Fruit fly (Drosophila melanogaster) whole organism, embryonic: ENCODE results near the gene Sc2.

ENCODE experiments used
- Atf6 ChIP-seq: fragments of 200-800 bp; sonication (Bioruptor generic); IDR thresholded peaks from 2 replicates; pipeline ENCODE4 v1.3.6; 2022; ENCODE audit warnings: missing biosample characterization, missing genetic modification characterization
- BEAF-32 ChIP-seq: fragments of 200-800 bp; sonication (Bioruptor generic); optimal IDR thresholded peaks from 3 replicates; lab custom pipeline; 2017; ENCODE audit warnings: missing biosample characterization, missing genetic modification characterization, mild to moderate bottlenecking, moderate library complexity, missing genetic modification reagents
- Blimp-1 ChIP-seq: fragments of 200-800 bp; sonication (Bioruptor generic); optimal IDR thresholded peaks from 3 replicates; lab custom pipeline; 2018; ENCODE audit warnings: missing biosample characterization, missing genetic modification characterization, mild to moderate bottlenecking, moderate library complexity, missing genetic modification reagents
- CG12155 ChIP-seq: fragments of 200-800 bp; sonication (Bioruptor generic); optimal IDR thresholded peaks from 3 replicates; lab custom pipeline; 2016; ENCODE audit warnings: missing biosample characterization, missing genetic modification characterization
- CG12391 ChIP-seq: fragments of 200-800 bp; sonication (Bioruptor generic); optimal IDR thresholded peaks from 3 replicates; lab custom pipeline; 2018; ENCODE audit warnings: missing biosample characterization, mild to moderate bottlenecking, missing genetic modification characterization, moderate library complexity
- CG13287 ChIP-seq: fragments of 200-800 bp; sonication (Bioruptor generic); IDR thresholded peaks from 2 replicates; pipeline ENCODE4 v1.3.6; 2022; ENCODE audit warnings: missing biosample characterization, missing genetic modification characterization; ENCODE audit not compliant: partially characterized antibody
- CG15073 ChIP-seq: fragments of 200-800 bp; sonication (Bioruptor generic); optimal IDR thresholded peaks from 2 replicates; lab custom pipeline; 2016; ENCODE audit warnings: missing biosample characterization, missing genetic modification characterization
- CG15269 ChIP-seq: fragments of 200-800 bp; sonication (Bioruptor generic); optimal IDR thresholded peaks from 2 replicates; lab custom pipeline; 2018; ENCODE audit warnings: missing biosample characterization, mild to moderate bottlenecking, missing genetic modification characterization, moderate library complexity
- CG15479 ChIP-seq: fragments of 200-800 bp; sonication (Bioruptor generic); optimal IDR thresholded peaks from 3 replicates; lab custom pipeline; 2019; ENCODE audit warnings: missing biosample characterization, mild to moderate bottlenecking, missing genetic modification characterization, moderate library complexity
- CG15696 ChIP-seq: fragments of 200-800 bp; sonication (Bioruptor generic); optimal IDR thresholded peaks from 2 replicates; lab custom pipeline; 2019; ENCODE audit warnings: missing biosample characterization, mild to moderate bottlenecking, missing genetic modification characterization, moderate library complexity
- CG1647 ChIP-seq: fragments of 200-800 bp; sonication (Bioruptor generic); optimal IDR thresholded peaks from 3 replicates; lab custom pipeline; 2016; ENCODE audit warnings: missing biosample characterization, missing genetic modification characterization
- CG16779 ChIP-seq: fragments of 200-800 bp; sonication (Bioruptor generic); IDR thresholded peaks from 2 replicates; pipeline ENCODE4 v1.3.6; 2022; ENCODE audit warnings: missing biosample characterization, missing genetic modification characterization
- CG17361 ChIP-seq: fragments of 200-800 bp; sonication (Bioruptor generic); IDR thresholded peaks from 3 replicates; pipeline ENCODE4 v1.3.6; 2022; ENCODE audit warnings: missing biosample characterization, missing genetic modification characterization
- CG18011 ChIP-seq: fragments of 200-800 bp; sonication (Bioruptor generic); optimal IDR thresholded peaks from 2 replicates; lab custom pipeline; 2017; ENCODE audit warnings: missing biosample characterization, missing genetic modification characterization, mild to moderate bottlenecking, moderate library complexity, missing genotype
- CG2199 ChIP-seq: fragments of 200-800 bp; sonication (Bioruptor generic); IDR thresholded peaks from 3 replicates; pipeline ENCODE4 v1.3.6; 2022; ENCODE audit warnings: missing biosample characterization, missing genetic modification characterization
- CG31224 ChIP-seq: fragments of 200-800 bp; sonication (Bioruptor generic); IDR thresholded peaks from 2 replicates; pipeline ENCODE4 v1.3.6; 2022; ENCODE audit warnings: missing biosample characterization, missing genetic modification characterization
- CG3407 ChIP-seq: fragments of 200-800 bp; sonication (Bioruptor generic); optimal IDR thresholded peaks from 2 replicates; lab custom pipeline; 2018; ENCODE audit warnings: missing biosample characterization, mild to moderate bottlenecking, missing genetic modification characterization
- CG34376 ChIP-seq: fragments of 200-800 bp; sonication (Bioruptor generic); optimal IDR thresholded peaks from 2 replicates; lab custom pipeline; 2018; ENCODE audit warnings: missing biosample characterization, mild to moderate bottlenecking, missing genetic modification characterization
- CG4854 ChIP-seq: fragments of 200-800 bp; sonication (Bioruptor generic); optimal IDR thresholded peaks from 2 replicates; lab custom pipeline; 2016; ENCODE audit warnings: missing biosample characterization, missing genetic modification characterization, inconsistent platforms
- CG6791 ChIP-seq: fragments of 200-800 bp; sonication (Bioruptor generic); IDR thresholded peaks from 3 replicates; pipeline ENCODE4 v1.3.6; 2022; ENCODE audit warnings: missing biosample characterization, missing genetic modification characterization; ENCODE audit not compliant: partially characterized antibody
- CG8478 ChIP-seq: fragments of >200 bp; optimal IDR thresholded peaks from 2 replicates; lab custom pipeline; 2018
- CG9215 ChIP-seq: fragments of 200-800 bp; sonication (Bioruptor generic); IDR thresholded peaks from 2 replicates; pipeline ENCODE4 v1.3.6; 2022; ENCODE audit warnings: missing biosample characterization, missing genetic modification characterization
- CG9437 ChIP-seq: fragments of 200-800 bp; sonication (Bioruptor generic); optimal IDR thresholded peaks from 2 replicates; lab custom pipeline; 2018; ENCODE audit warnings: missing biosample characterization, mild to moderate bottlenecking, missing genetic modification characterization
- CoRest ChIP-seq: fragments of 200-800 bp; sonication (Bioruptor generic); optimal IDR thresholded peaks from 3 replicates; lab custom pipeline; 2018; ENCODE audit warnings: missing biosample characterization, mild to moderate bottlenecking, missing genetic modification characterization, moderate library complexity
- CrebB ChIP-seq: fragments of 200-800 bp; sonication (Bioruptor generic); optimal IDR thresholded peaks from 3 replicates; lab custom pipeline; 2018; ENCODE audit warnings: missing biosample characterization, mild to moderate bottlenecking, missing genetic modification characterization
- Dbx ChIP-seq: fragments of 200-800 bp; sonication (Bioruptor generic); IDR thresholded peaks from 3 replicates; pipeline ENCODE4 v1.3.6; 2022; ENCODE audit warnings: missing biosample characterization, missing genetic modification characterization
- Dek ChIP-seq: fragments of 200-800 bp; sonication (Bioruptor generic); optimal IDR thresholded peaks from 3 replicates; lab custom pipeline; 2019; ENCODE audit warnings: missing biosample characterization, mild to moderate bottlenecking, missing genetic modification characterization, moderate library complexity
- Dp ChIP-seq: fragments of 200-800 bp; sonication (Bioruptor generic); optimal IDR thresholded peaks from 2 replicates; lab custom pipeline; 2018; ENCODE audit warnings: missing biosample characterization, mild to moderate bottlenecking, missing genetic modification characterization, moderate library complexity
- HmgZ ChIP-seq: fragments of 200-800 bp; sonication (Bioruptor generic); optimal IDR thresholded peaks from 2 replicates; lab custom pipeline; 2018; ENCODE audit warnings: missing biosample characterization, mild to moderate bottlenecking, missing genetic modification characterization
- Ssrp ChIP-seq: fragments of 200-800 bp; sonication (Bioruptor generic); optimal IDR thresholded peaks from 2 replicates; lab custom pipeline; 2018; ENCODE audit warnings: missing biosample characterization, mild to moderate bottlenecking, missing genetic modification characterization, moderate library complexity
- caup ChIP-seq: fragments of 200-800 bp; sonication (Bioruptor generic); optimal IDR thresholded peaks from 3 replicates; lab custom pipeline; 2017; ENCODE audit warnings: missing biosample characterization, mild to moderate bottlenecking, missing genetic modification characterization, moderate library complexity; ENCODE audit not compliant: severe bottlenecking
- gfzf ChIP-seq: fragments of 200-800 bp; sonication (Bioruptor generic); optimal IDR thresholded peaks from 2 replicates; lab custom pipeline; 2016; ENCODE audit warnings: missing biosample characterization, mild to moderate bottlenecking, missing genetic modification characterization, moderate library complexity
- gsb ChIP-seq: fragments of 200-800 bp; sonication (Bioruptor generic); IDR thresholded peaks from 2 replicates; pipeline ENCODE4 v1.3.6; 2022; ENCODE audit warnings: missing biosample characterization, missing genetic modification characterization
- ham ChIP-seq: fragments of 200-800 bp; sonication (Bioruptor generic); IDR thresholded peaks from 2 replicates; pipeline ENCODE4 v1.3.6; 2022; ENCODE audit warnings: missing biosample characterization, missing genetic modification characterization
- hth ChIP-seq: fragments of >200 bp; optimal IDR thresholded peaks from 2 replicates; lab custom pipeline; 2017; ENCODE audit warnings: inconsistent platforms
- lab ChIP-seq: fragments of 200-800 bp; sonication (Bioruptor generic); optimal IDR thresholded peaks from 3 replicates; lab custom pipeline; 2017; ENCODE audit warnings: missing biosample characterization, missing genetic modification characterization, mild to moderate bottlenecking, moderate library complexity, missing genetic modification reagents
- lmd ChIP-seq: fragments of 200-800 bp; sonication (Bioruptor generic); IDR thresholded peaks from 2 replicates; pipeline ENCODE4 v1.3.6; 2022; ENCODE audit warnings: missing biosample characterization, missing genetic modification characterization
- lola ChIP-seq, 3 experiments: fragments of >200 bp in 2 of 3; fragments of 200-800 bp in 1 of 3; sonication (Bioruptor generic) in 1 of 3; optimal IDR thresholded peaks; 2 replicates each; lab custom pipeline; 2017 to 2019; ENCODE audit warnings: missing biosample characterization in 3 of 3, missing genetic modification characterization in 3 of 3, mild to moderate bottlenecking in 1 of 3, moderate library complexity in 1 of 3
- nau ChIP-seq: fragments of 200-800 bp; sonication (Bioruptor generic); optimal IDR thresholded peaks from 3 replicates; lab custom pipeline; 2017; ENCODE audit warnings: missing biosample characterization, mild to moderate bottlenecking, missing genetic modification characterization, missing genetic modification reagents
- oc ChIP-seq: fragments of 200-800 bp; sonication (Bioruptor generic); optimal IDR thresholded peaks from 2 replicates; lab custom pipeline; 2018; ENCODE audit warnings: missing biosample characterization, mild to moderate bottlenecking, missing genetic modification characterization, moderate library complexity
- peb ChIP-seq: fragments of 200-800 bp; sonication (Bioruptor generic); IDR thresholded peaks from 2 replicates; pipeline ENCODE4 v1.3.6; 2022; ENCODE audit warnings: missing biosample characterization, missing genetic modification characterization
- pnt ChIP-seq: fragments of 200-800 bp; sonication (Bioruptor generic); optimal IDR thresholded peaks from 3 replicates; lab custom pipeline; 2016; ENCODE audit warnings: missing biosample characterization, missing genetic modification characterization
- pzg ChIP-seq: fragments of 200-800 bp; sonication (Bioruptor generic); optimal IDR thresholded peaks from 3 replicates; lab custom pipeline; 2018; ENCODE audit warnings: missing biosample characterization, mild to moderate bottlenecking, missing genetic modification characterization, moderate library complexity
- sens-2 ChIP-seq: fragments of 200-800 bp; sonication (Bioruptor generic); IDR thresholded peaks from 2 replicates; pipeline ENCODE4 v1.3.6; 2022; ENCODE audit warnings: missing biosample characterization, missing genetic modification characterization
- tio ChIP-seq: fragments of 200-800 bp; sonication (Bioruptor generic); optimal IDR thresholded peaks from 2 replicates; lab custom pipeline; 2017; ENCODE audit warnings: missing biosample characterization, missing genetic modification characterization, inconsistent platforms
- twi ChIP-seq: fragments of 200-800 bp; optimal IDR thresholded peaks from 2 replicates; lab custom pipeline; 2019; ENCODE audit warnings: missing biosample characterization, mild to moderate bottlenecking, missing genetic modification characterization, moderate library complexity
- usp ChIP-seq: fragments of >200 bp; optimal IDR thresholded peaks from 2 replicates; lab custom pipeline; 2017; ENCODE audit warnings: missing biosample characterization, missing genetic modification characterization
- wdn ChIP-seq: fragments of 200-800 bp; sonication (Bioruptor generic); IDR thresholded peaks from 2 replicates; pipeline ENCODE4 v1.3.6; 2022; ENCODE audit warnings: missing biosample characterization, missing genetic modification characterization
- z ChIP-seq: fragments of 200-800 bp; sonication (Bioruptor generic); IDR thresholded peaks from 3 replicates; pipeline ENCODE4 v1.3.6; 2022; ENCODE audit warnings: missing biosample characterization, missing genetic modification characterization
- zen ChIP-seq: fragments of 200-800 bp; sonication (Bioruptor generic); optimal IDR thresholded peaks from 3 replicates; lab custom pipeline; 2018; ENCODE audit warnings: missing biosample characterization, mild to moderate bottlenecking, missing genetic modification characterization, moderate library complexity
- zen2 ChIP-seq: fragments of 200-800 bp; sonication (Bioruptor generic); IDR thresholded peaks from 3 replicates; pipeline ENCODE4 v1.3.6; 2022; ENCODE audit warnings: missing biosample characterization, missing genetic modification characterization; ENCODE audit not compliant: partially characterized antibody

Gene Sc2

DNA sequence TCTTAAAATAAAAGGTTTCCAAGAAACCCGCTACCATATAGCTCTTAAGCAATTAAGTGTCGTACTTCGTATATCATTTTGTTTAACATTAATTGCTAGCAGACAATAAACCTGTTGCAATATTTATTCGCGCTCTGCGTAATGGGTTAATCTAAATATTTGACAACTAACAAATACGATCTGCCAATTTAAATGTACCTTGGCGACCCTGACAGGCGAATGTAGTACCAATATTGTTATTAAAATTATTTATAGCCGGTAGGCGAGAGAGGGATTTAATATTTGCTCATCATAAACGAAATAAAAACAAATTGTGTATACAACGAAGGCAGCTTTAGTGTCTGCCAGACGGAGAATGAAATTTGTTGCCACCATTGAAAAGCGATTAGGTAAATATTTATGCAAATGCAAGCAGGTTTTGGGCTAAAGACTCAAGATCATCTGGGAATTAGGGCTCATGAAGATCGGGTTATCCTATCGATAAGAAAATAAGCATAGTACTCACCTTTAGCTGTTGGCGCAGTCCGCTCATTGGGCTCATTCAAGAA lies 29.5 kb downstream of the Sc2 start (continued):
- no peak for TF ChIP-seq CG4854 (GFP tag; lab: Kevin White, UChicago)
- no peak for TF ChIP-seq sens-2 (GFP tag; lab: Robert Waterston, UW)
- no peak for TF ChIP-seq CG1647
- no peak for TF ChIP-seq usp (GFP tag; lab: Kevin White, UChicago)
- no peak for TF ChIP-seq Dbx (GFP tag; lab: Robert Waterston, UW)
- no peak for TF ChIP-seq zen (tag; lab: Kevin White, UChicago)
- no peak for TF ChIP-seq CG12391 (tag; lab: Kevin White, UChicago)
- no peak for TF ChIP-seq CG31224
- TF ChIP-seq CG13287 (GFP tag; lab: Robert Waterston, UW): no peak
- TF ChIP-seq CrebB (tag; lab: Kevin White, UChicago): no peak
- no peak for TF ChIP-seq BEAF-32 (GFP tag; lab: Kevin White, UChicago)
- TF ChIP-seq twi: no peak
- TF ChIP-seq z: no peak
- no peak for TF ChIP-seq hth (lab: Kevin White, UChicago)
- no peak for TF ChIP-seq CG34376 (GFP tag; lab: Kevin White, UChicago)
- no peak for TF ChIP-seq CG15696 (tag; lab: Kevin White, UChicago)
- TF ChIP-seq CoRest: peak; percentile 13
- no peak for TF ChIP-seq pnt (GFP tag; lab: Kevin White, UChicago)
- no peak for TF ChIP-seq Blimp-1 (GFP tag; lab: Kevin White, UChicago)
- TF ChIP-seq Dek (tag; lab: Kevin White, UChicago): no peak
- no peak for TF ChIP-seq wdn (GFP tag; lab: Robert Waterston, UW)
- no peak for TF ChIP-seq CG3407
- TF ChIP-seq CG15073 (GFP tag; lab: Kevin White, UChicago): no peak
- TF ChIP-seq CG17361 (GFP tag; lab: Robert Waterston, UW): no peak
- no peak for TF ChIP-seq HmgZ
- peak; percentile 77 for TF ChIP-seq caup (GFP tag; lab: Kevin White, UChicago)
- TF ChIP-seq tio (GFP tag; lab: Kevin White, UChicago): no peak
- TF ChIP-seq CG15269 (tag; lab: Kevin White, UChicago): peak; percentile 60
- no peak for TF ChIP-seq CG12155
- TF ChIP-seq Ssrp (tag; lab: Kevin White, UChicago): no peak
- no peak for TF ChIP-seq CG16779 (GFP tag; lab: Robert Waterston, UW)
- no peak for TF ChIP-seq CG18011 (GFP tag; lab: Kevin White, UChicago)
- TF ChIP-seq peb: no peak
- TF ChIP-seq zen2 (GFP tag; lab: Robert Waterston, UW): no peak
- TF ChIP-seq lab (GFP tag; lab: Kevin White, UChicago): peak; percentile 81
- no peak for TF ChIP-seq Dp
- TF ChIP-seq CG9215 (GFP tag; lab: Robert Waterston, UW): no peak
- no peak for TF ChIP-seq nau (GFP tag; lab: Kevin White, UChicago)
- TF ChIP-seq CG6791 (GFP tag; lab: Robert Waterston, UW): no peak
- TF ChIP-seq CG8478 (lab: Kevin White, UChicago): no peak
- 0 out of 2 replicates have a peak, but pooled peaks have one; percentile 26 for TF ChIP-seq Atf6 (GFP tag; lab: Robert Waterston, UW)
- no peak for TF ChIP-seq CG9437 (GFP tag; lab: Kevin White, UChicago)
- TF ChIP-seq CG15479: no peak
- no peak for TF ChIP-seq lmd (GFP tag; lab: Robert Waterston, UW)
- no peak for TF ChIP-seq gfzf
- no peak for TF ChIP-seq lola (GFP tag; optimal IDR thresholded peaks at IDR 0.05; lab: Kevin White, UChicago)
- TF ChIP-seq pzg (GFP tag; lab: Kevin White, UChicago): no peak
- TF ChIP-seq ham (GFP tag; lab: Robert Waterston, UW): no peak
- TF ChIP-seq oc (tag; lab: Kevin White, UChicago): no peak
- no peak for TF ChIP-seq CG2199 (GFP tag; lab: Robert Waterston, UW)
- no peak for TF ChIP-seq gsb
